Fruit fly (Drosophila melanogaster): Measurements from ENCODE around the gene SdhBL.

dm6 chrX:18869489-18870132 lies 24.6 kb upstream of the SdhBL start:
- TF ChIP-seq Sp1 (GFP tag; optimal IDR thresholded peaks at IDR 0.05) (peak; percentile 60), Myc (optimal IDR thresholded peaks at IDR 0.05) (peak; percentile 49), h (GFP tag; optimal IDR thresholded peaks at IDR 0.05) (peak; percentile 62)
